Worm (Caenorhabditis elegans): Measurements from ENCODE around the gene kel-10.
"Not testable (repeated sequence)": the region's sequence is repeated elsewhere in the genome, so short reads cannot be mapped to it uniquely, and the experiment has no call there.

ce11 chrIII:10053312-10053711, 47.9 kb downstream of the kel-10 start, which contains the start of gene T16G12.12:
- TF ChIP-seq dve-1 (tag; optimal IDR thresholded peaks at IDR 0.05); K09A11.1 (tag; optimal IDR thresholded peaks at IDR 0.05; ENCODE audit: insufficient read depth); ttx-3 (tag; optimal IDR thresholded peaks at IDR 0.05); pqm-1 (tag; optimal IDR thresholded peaks at IDR 0.05); fkh-10 (GFP tag; optimal IDR thresholded peaks at IDR 0.05); fkh-6 (tag; optimal IDR thresholded peaks at IDR 0.05); pros-1 (tag; optimal IDR thresholded peaks at IDR 0.05); elt-2 (tag; optimal IDR thresholded peaks at IDR 0.05); C38D4.7 (GFP tag; optimal IDR thresholded peaks at IDR 0.05); ceh-2 (tag; optimal IDR thresholded peaks at IDR 0.05): not testable (repeated sequence)
